Worm (Caenorhabditis elegans) whole organism, mixed stage, embryonic: ENCODE results near the gene Y57A10A.31.

Experiments used
- lin-13 ChIP-seq: fragments of 150-350 bp; optimal IDR thresholded peaks from 2 replicates; lab custom pipeline; 2014; ENCODE audit warnings: missing biosample characterization, missing genetic modification characterization
- snpc-4 ChIP-seq: fragments of 150-350 bp; optimal IDR thresholded peaks from 2 replicates; lab custom pipeline; 2014; ENCODE audit warnings: missing biosample characterization, missing genetic modification characterization

- TF ChIP-seq lin-13 (tag; lab: Kevin White, UChicago) (no peak), snpc-4 (no peak)
These were observed 22.4 kb downstream of the Y57A10A.31 start, which contains the start of gene sre-51 for ce11 chrII:12311560-12311959.
